Worm (Caenorhabditis elegans) whole organism, L4/young adult: ENCODE data around the gene F11D5.7.

Source experiments
- W03F9.2 ChIP-seq: fragments of 150-350 bp; optimal IDR thresholded peaks from 2 replicates; lab custom pipeline; 2014; ENCODE audit warnings: missing biosample characterization, missing genetic modification characterization
- dao-5 ChIP-seq: sonication (generic microtip); optimal IDR thresholded peaks from 2 replicates; lab custom pipeline; 2016; ENCODE audit warnings: missing genotype, missing genetic modification characterization, moderate library complexity, missing compliant biosample characterization
- him-1 ChIP-seq: sonication (generic microtip); optimal IDR thresholded peaks from 2 replicates; lab custom pipeline; 2016; ENCODE audit warnings: missing genotype, missing genetic modification reagents, missing genetic modification characterization, missing compliant biosample characterization

Gene F11D5.7

ce11 chrX:3332824-3333223, 28.7 kb downstream of the F11D5.7 start, which contains the start of gene F11D5.1:
TSS of gene F11D5.1 (plus strand) at chrX:3333124.
- TF ChIP-seq W03F9.2 (no peak), him-1 (tag; lab: Kevin White, UChicago) (no peak), dao-5 (tag; lab: Kevin White, UChicago) (no peak)

- no peak for TF ChIP-seq him-1 (tag; lab: Kevin White, UChicago)
- no peak for TF ChIP-seq dao-5 (tag; lab: Kevin White, UChicago)
- no peak for TF ChIP-seq W03F9.2
These were observed 29.9 kb downstream of the F11D5.7 start for ce11 chrX:3334115-3334514.

DNA sequence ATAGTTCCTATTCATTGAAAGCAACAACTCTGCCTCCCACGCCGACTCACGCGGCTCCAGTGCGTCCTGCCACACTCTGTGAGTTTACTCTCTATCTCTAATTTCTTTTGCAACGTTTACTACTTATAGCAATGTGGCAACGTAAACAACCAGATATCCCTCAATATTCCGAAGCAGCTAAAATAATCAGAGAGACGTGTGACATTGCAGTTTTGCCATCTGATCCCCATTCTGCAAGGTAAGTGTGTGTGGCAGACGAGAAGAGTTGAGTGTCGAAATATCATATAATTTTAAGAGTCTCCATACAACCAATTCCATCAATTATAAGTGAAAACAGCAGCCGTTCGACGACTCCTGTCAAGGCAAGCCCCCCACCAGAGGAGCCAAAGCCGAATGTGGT, 35.7 kb downstream of the F11D5.7 start:
- TF ChIP-seq him-1 (tag; lab: Kevin White, UChicago) (no peak), dao-5 (tag; lab: Kevin White, UChicago) (no peak), W03F9.2 (no peak)

- TF ChIP-seq dao-5 (tag; lab: Kevin White, UChicago) (no peak), him-1 (tag; lab: Kevin White, UChicago) (no peak), W03F9.2 (no peak)
These were observed 39.5 kb downstream of the F11D5.7 start for ce11 chrX:3343620-3344197.

ce11 chrX:3347904-3348441, 43.8 kb downstream of the F11D5.7 start, which contains the start of gene ZK816.3:
TSS of gene ZK816.3 (plus strand) at chrX:3348391.
- no peak for TF ChIP-seq W03F9.2
- TF ChIP-seq dao-5 (tag; lab: Kevin White, UChicago) = no peak
- no peak for TF ChIP-seq him-1 (tag; lab: Kevin White, UChicago)

- TF ChIP-seq dao-5 (tag; lab: Kevin White, UChicago) (no peak), W03F9.2 (no peak), him-1 (tag; lab: Kevin White, UChicago) (no peak)
These were observed 46.1 kb downstream of the F11D5.7 start, which contains the start of gene nspg-4 for ce11 chrX:3350306-3350705. TSS of gene nspg-4 (minus strand) at chrX:3350406.

- no peak for TF ChIP-seq dao-5 (tag; lab: Kevin White, UChicago)
- no peak for TF ChIP-seq W03F9.2
- TF ChIP-seq him-1 (tag; lab: Kevin White, UChicago) = no peak
These were observed 47.4 kb downstream of the F11D5.7 start, which contains the start of gene ZK816.1 for ce11 chrX:3351526-3351925. TSS of gene ZK816.1 (plus strand) at chrX:3351712.
